Worm (Caenorhabditis elegans): Measurements from ENCODE around the gene mmad-1.

DNA sequence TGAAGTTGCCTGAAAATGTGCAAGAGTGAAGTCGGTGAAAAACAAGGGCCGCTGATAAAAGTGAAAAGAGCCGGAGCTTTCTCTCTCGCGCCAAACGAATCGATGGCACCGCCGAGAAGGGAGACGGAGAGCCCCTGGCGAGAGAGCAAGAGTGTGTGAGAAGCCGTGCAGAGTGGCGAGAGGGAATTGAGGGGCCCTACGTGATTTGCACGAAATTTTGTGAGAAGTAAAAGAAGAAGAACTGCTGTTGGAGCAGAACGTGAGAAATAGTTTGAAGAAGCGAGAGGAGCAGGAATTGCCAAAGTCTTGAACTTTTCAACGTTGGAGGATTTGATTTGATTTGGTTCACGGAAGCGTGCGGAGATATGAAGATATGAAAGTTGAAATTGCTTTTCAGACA, 16.1 kb upstream of the mmad-1 start, which contains the start of gene aldo-1:
- TF ChIP-seq ref-1 (GFP tag; conservative IDR thresholded peaks at IDR 0.05) (no peak), med-1 (GFP tag; optimal IDR thresholded peaks at IDR 0.05; ENCODE audit: insufficient read depth) (no peak), T22C8.4 (GFP tag; IDR thresholded peaks at IDR 0.05) (peak; percentile 44; the same call in 1 of the 2 replicates), flt-1 (GFP tag; IDR thresholded peaks at IDR 0.05) (0 out of 2 replicates have a peak, but pooled peaks have one; percentile 35), tab-1 (GFP tag; IDR thresholded peaks at IDR 0.05) (no peak), ztf-29 (GFP tag; IDR thresholded peaks at IDR 0.05) (no peak), ztf-23 (GFP tag; IDR thresholded peaks at IDR 0.05) (no peak), klf-2 (GFP tag; conservative IDR thresholded peaks at IDR 0.05) (no peak), cog-1 (tag; optimal IDR thresholded peaks at IDR 0.05) (no peak)

All from whole organism, midembryonic.